Worm (Caenorhabditis elegans): Measurements from ENCODE around the gene W06F12.3.

DNA sequence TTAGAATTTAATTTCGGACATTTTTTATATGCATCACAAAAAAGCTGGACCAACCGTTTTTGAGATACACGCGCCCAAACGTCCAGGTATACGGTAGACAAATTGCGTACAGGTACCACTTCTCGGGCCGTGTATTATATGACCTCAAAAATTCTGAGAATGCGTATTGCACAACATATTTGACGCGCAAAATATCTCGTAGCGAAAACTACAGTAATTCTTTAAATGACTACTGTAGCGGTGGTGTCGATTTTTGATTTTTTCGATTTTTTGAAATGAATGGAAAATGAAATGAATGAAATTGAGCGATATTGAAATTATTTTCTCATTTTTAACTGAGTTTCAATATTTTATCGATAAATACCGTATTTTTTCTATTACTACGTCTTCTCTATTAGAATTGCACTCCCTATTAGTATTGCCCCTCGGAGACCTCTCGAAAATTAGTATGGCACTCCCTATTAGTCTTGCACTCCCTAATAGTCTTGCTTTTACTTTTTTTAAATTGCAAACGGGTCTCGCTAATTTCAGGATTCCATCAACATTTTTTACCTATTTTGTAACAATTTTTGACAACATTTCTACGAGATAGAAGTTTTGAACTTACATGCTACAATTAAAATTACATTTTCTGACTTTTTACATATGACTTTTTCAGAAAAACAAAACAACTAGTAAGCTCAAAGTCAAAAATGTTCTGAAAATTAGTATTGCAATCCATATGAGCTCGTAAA, 44.7 kb downstream of the W06F12.3 start:
- TF ChIP-seq snpc-4 (tag; optimal IDR thresholded peaks at IDR 0.05), result no peak
- no peak for TF ChIP-seq ceh-82 (tag; optimal IDR thresholded peaks at IDR 0.05)
- TF ChIP-seq sptf-1 (tag; optimal IDR thresholded peaks at IDR 0.05), result no peak
- TF ChIP-seq lin-13 (GFP tag; optimal IDR thresholded peaks at IDR 0.05), result no peak
- no peak for TF ChIP-seq pag-3 (tag; optimal IDR thresholded peaks at IDR 0.05; ENCODE audit: borderline replicate concordance, insufficient read depth)
- no peak for TF ChIP-seq sup-37 (GFP tag; optimal IDR thresholded peaks at IDR 0.05)
- TF ChIP-seq nhr-12 (tag; optimal IDR thresholded peaks at IDR 0.05), result no peak
